Worm (Caenorhabditis elegans): Measurements from ENCODE around the gene cyp-13A10.

cyp-13A10 gene

DNA sequence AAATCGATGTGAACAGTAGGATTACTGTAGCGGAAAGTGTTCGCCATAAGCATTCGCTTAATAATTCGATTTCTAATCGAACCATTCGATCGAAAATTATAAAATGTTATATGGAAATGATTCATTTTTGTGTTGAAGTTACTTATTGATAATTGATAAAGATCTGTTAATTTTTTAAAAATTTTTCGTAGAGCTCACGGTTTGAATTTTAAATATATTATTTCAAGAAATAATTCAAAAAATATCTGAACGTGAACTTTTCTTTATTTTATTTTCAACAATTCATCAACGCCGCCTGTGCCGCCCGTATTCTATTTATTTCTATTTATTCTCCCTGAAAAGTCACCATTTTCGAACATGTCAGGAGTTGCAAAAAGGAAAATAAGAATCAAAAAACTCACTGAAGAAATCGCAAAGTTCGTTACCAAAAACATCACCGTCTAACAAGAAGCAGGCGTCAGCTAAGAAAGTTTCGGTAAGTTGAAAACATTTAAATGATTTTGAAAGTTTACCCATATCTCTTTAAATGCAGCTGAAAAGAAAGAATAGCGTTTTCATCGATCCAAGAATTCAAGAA, 51.2 kb downstream of the cyp-13A10 start, which contains the start of the genes T15H9.5 and T15H9.4:
TSS of gene T15H9.5 (minus strand) at position 101 of the 577 bp plus-strand sequence.
TSS of gene T15H9.4 (plus strand) at position 527 of the 577 bp plus-strand sequence.
- no peak for TF ChIP-seq sea-1 (GFP tag; conservative IDR thresholded peaks at IDR 0.05)

Measured in whole organism, early embryonic.